Fruit fly (Drosophila melanogaster): Measurements from ENCODE around the gene CG7943.

- TF ChIP-seq psq (optimal IDR thresholded peaks at IDR 0.05): no peak
- TF ChIP-seq h (optimal IDR thresholded peaks at IDR 0.05): no peak
- no peak for TF ChIP-seq ttk (optimal IDR thresholded peaks at IDR 0.05)
- no peak for TF ChIP-seq Sin3A (optimal IDR thresholded peaks at IDR 0.05)
- TF ChIP-seq insv (optimal IDR thresholded peaks at IDR 0.05): no peak
- TF ChIP-seq Myc (optimal IDR thresholded peaks at IDR 0.05): no peak
Observed at dm6 chr3R:30061980-30062379, 15.7 kb downstream of the CG7943 start.
